Worm (Caenorhabditis elegans) whole organism, L1 larva: ENCODE measurements around the gene twk-48.

Source experiments
- F16B12.6 ChIP-seq: fragments of 150-350 bp; optimal IDR thresholded peaks from 2 replicates; lab custom pipeline; 2014; ENCODE audit warnings: missing biosample characterization, missing genetic modification characterization
- Y116A8C.19 ChIP-seq: sonication (generic microtip); optimal IDR thresholded peaks from 2 replicates; lab custom pipeline; 2016; ENCODE audit warnings: missing compliant biosample characterization, missing genetic modification characterization, borderline replicate concordance
- alr-1 ChIP-seq: fragments of 200-800 bp; sonication (Bioruptor generic); optimal IDR thresholded peaks from 2 replicates; lab custom pipeline; 2018; ENCODE audit warnings: borderline replicate concordance, mild to moderate bottlenecking, missing genetic modification characterization, missing compliant biosample characterization
- aly-2 ChIP-seq: fragments of 150-350 bp; optimal IDR thresholded peaks from 2 replicates; lab custom pipeline; 2014; ENCODE audit warnings: missing biosample characterization, missing genetic modification characterization
- ama-1 ChIP-seq: fragments of 150-350 bp; optimal IDR thresholded peaks from 2 replicates; lab custom pipeline; 2014
- blmp-1 ChIP-seq: fragments of 150-350 bp; optimal IDR thresholded peaks from 2 replicates; lab custom pipeline; 2014; ENCODE audit warnings: missing biosample characterization, missing genetic modification characterization
- ceh-90 ChIP-seq: sonication (generic microtip); optimal IDR thresholded peaks from 2 replicates; lab custom pipeline; 2016; ENCODE audit warnings: missing genetic modification characterization, missing compliant biosample characterization
- ces-1 ChIP-seq: fragments of 150-350 bp; optimal IDR thresholded peaks from 2 replicates; lab custom pipeline; 2014; ENCODE audit warnings: missing biosample characterization, missing genetic modification reagents, missing genetic modification characterization
- dpl-1 ChIP-seq, 3 experiments: fragments of 150-350 bp in 2 of 3; sonication (generic microtip) in 1 of 3; optimal IDR thresholded peaks; 2 replicates each; lab custom pipeline; 2014 to 2017; ENCODE audit warnings: missing biosample characterization in 3 of 3, missing genetic modification characterization in 3 of 3, missing genetic modification reagents in 3 of 3
- dsc-1 ChIP-seq: sonication (generic microtip); optimal IDR thresholded peaks from 2 replicates; lab custom pipeline; 2016; ENCODE audit warnings: mild to moderate bottlenecking, missing genetic modification characterization, missing compliant biosample characterization
- efl-1 ChIP-seq, 4 experiments: fragments of 150-350 bp; optimal IDR thresholded peaks in 3 of 4; peaks in 1 of 4; 1 replicate in 1 of 4; 2 replicates in 3 of 4; lab custom pipeline; 2014; ENCODE audit warnings: missing biosample characterization in 2 of 4, missing genetic modification characterization in 2 of 4, missing genetic modification reagents in 2 of 4
- efl-3 ChIP-seq: fragments of 200-800 bp; sonication (Bioruptor generic); optimal IDR thresholded peaks from 2 replicates; lab custom pipeline; 2018; ENCODE audit warnings: mild to moderate bottlenecking, missing genetic modification characterization, missing compliant biosample characterization
- elt-3 ChIP-seq, 6 experiments: fragments of 150-350 bp in 1 of 6; sonication (generic microtip); optimal IDR thresholded peaks; 2 replicates each; lab custom pipeline; 2017 to 2018; ENCODE audit warnings: missing biosample characterization in 6 of 6, missing genetic modification characterization in 6 of 6, inconsistent platforms in 1 of 6
- ets-5 ChIP-seq: fragments of 200-800 bp; sonication (Bioruptor generic); IDR thresholded peaks from 2 replicates; pipeline ENCODE4 v1.3.6; 2022; ENCODE audit warnings: missing genetic modification characterization, missing compliant biosample characterization
- fkh-10 ChIP-seq: sonication (generic microtip); optimal IDR thresholded peaks from 2 replicates; lab custom pipeline; 2017; ENCODE audit warnings: missing biosample characterization, missing genetic modification reagents, missing genetic modification characterization
- fkh-4 ChIP-seq: sonication (generic microtip); optimal IDR thresholded peaks from 2 replicates; lab custom pipeline; 2016; ENCODE audit warnings: missing compliant biosample characterization, missing genetic modification characterization, borderline replicate concordance
- hpl-2 ChIP-seq: fragments of 150-350 bp; optimal IDR thresholded peaks from 2 replicates; lab custom pipeline; 2014; ENCODE audit warnings: missing biosample characterization, missing genetic modification reagents, missing genetic modification characterization
- isw-1 ChIP-seq: fragments of 200-800 bp; sonication (Bioruptor generic); IDR thresholded peaks from 2 replicates; pipeline ENCODE4 v1.3.6; 2022; ENCODE audit warnings: missing genetic modification characterization, missing compliant biosample characterization
- lin-14 ChIP-seq: fragments of 200-800 bp; sonication (Bioruptor generic); optimal IDR thresholded peaks from 2 replicates; lab custom pipeline; 2018; ENCODE audit warnings: mild to moderate bottlenecking, missing genetic modification characterization, moderate library complexity, missing compliant biosample characterization
- lir-3 ChIP-seq: sonication (generic microtip); optimal IDR thresholded peaks from 2 replicates; lab custom pipeline; 2016; ENCODE audit warnings: mild to moderate bottlenecking, missing genetic modification characterization, moderate library complexity, missing compliant biosample characterization; ENCODE audit not compliant: poor library complexity
- lsy-2 ChIP-seq, 2 experiments: fragments of 150-350 bp; optimal IDR thresholded peaks; 2 replicates each; lab custom pipeline; 2014; ENCODE audit warnings: missing biosample characterization in 2 of 2, missing genetic modification characterization in 2 of 2
- nhr-20 ChIP-seq: sonication (generic microtip); optimal IDR thresholded peaks from 2 replicates; lab custom pipeline; 2016; ENCODE audit warnings: mild to moderate bottlenecking, missing genetic modification characterization, missing compliant biosample characterization
- nhr-237 ChIP-seq: fragments of 150-350 bp; optimal IDR thresholded peaks from 2 replicates; lab custom pipeline; 2014; ENCODE audit warnings: missing biosample characterization, missing genetic modification characterization
- nhr-47 ChIP-seq: sonication (generic microtip); optimal IDR thresholded peaks from 2 replicates; lab custom pipeline; 2016; ENCODE audit warnings: mild to moderate bottlenecking, missing genetic modification characterization, moderate library complexity, missing compliant biosample characterization
- nhr-76 ChIP-seq: sonication (generic microtip); optimal IDR thresholded peaks from 2 replicates; lab custom pipeline; 2017; ENCODE audit warnings: missing biosample characterization, missing genetic modification characterization
- nhr-85 ChIP-seq: sonication (generic microtip); peaks from one replicate; lab custom pipeline; 2016; ENCODE audit warnings: missing genetic modification characterization, inconsistent platforms, missing compliant biosample characterization
- nhr-90 ChIP-seq: sonication (generic microtip); optimal IDR thresholded peaks from 2 replicates; lab custom pipeline; 2016; ENCODE audit warnings: mild to moderate bottlenecking, missing genetic modification characterization, missing compliant biosample characterization; ENCODE audit not compliant: poor library complexity
- pax-3 ChIP-seq: fragments of 200-800 bp; sonication (Bioruptor generic); optimal IDR thresholded peaks from 2 replicates; lab custom pipeline; 2018; ENCODE audit warnings: mild to moderate bottlenecking, missing genetic modification characterization, moderate library complexity, missing compliant biosample characterization
- pqm-1 ChIP-seq: sonication (generic microtip); optimal IDR thresholded peaks from 3 replicates; lab custom pipeline; 2017; ENCODE audit warnings: missing biosample characterization, missing genetic modification characterization
- rnt-1 ChIP-seq: sonication (generic microtip); optimal IDR thresholded peaks from 2 replicates; lab custom pipeline; 2016; ENCODE audit warnings: mild to moderate bottlenecking, missing genetic modification characterization, moderate library complexity, missing compliant biosample characterization
- snu-23 ChIP-seq: sonication (generic microtip); optimal IDR thresholded peaks from 2 replicates; lab custom pipeline; 2016; ENCODE audit warnings: missing genetic modification characterization, missing compliant biosample characterization
- sox-4 ChIP-seq: sonication (generic microtip); optimal IDR thresholded peaks from 2 replicates; lab custom pipeline; 2016; ENCODE audit warnings: missing genetic modification characterization, missing compliant biosample characterization
- sptf-1 ChIP-seq: fragments of 150-350 bp; optimal IDR thresholded peaks from 2 replicates; lab custom pipeline; 2014; ENCODE audit warnings: missing biosample characterization, missing genetic modification characterization
- sup-37 ChIP-seq: fragments of 200-800 bp; sonication (Bioruptor generic); optimal IDR thresholded peaks from 2 replicates; lab custom pipeline; 2018; ENCODE audit warnings: mild to moderate bottlenecking, missing genetic modification characterization, missing compliant biosample characterization
- swsn-7 ChIP-seq: sonication (generic microtip); optimal IDR thresholded peaks from 2 replicates; lab custom pipeline; 2016; ENCODE audit warnings: missing genetic modification characterization, missing compliant biosample characterization
- tbx-2 ChIP-seq: sonication (generic microtip); optimal IDR thresholded peaks from 2 replicates; lab custom pipeline; 2016; ENCODE audit warnings: missing genetic modification characterization, missing compliant biosample characterization
- unc-130 ChIP-seq: fragments of 150-350 bp; optimal IDR thresholded peaks from 2 replicates; lab custom pipeline; 2017; ENCODE audit warnings: missing biosample characterization, missing genetic modification characterization, inconsistent platforms
- unc-30 ChIP-seq: sonication (generic microtip); optimal IDR thresholded peaks from 2 replicates; lab custom pipeline; 2017; ENCODE audit warnings: missing biosample characterization, missing genetic modification characterization
- unc-86 ChIP-seq: sonication (generic microtip); optimal IDR thresholded peaks from 2 replicates; lab custom pipeline; 2016; ENCODE audit warnings: missing genetic modification characterization, missing compliant biosample characterization
- unc-98 ChIP-seq: fragments of 200-800 bp; sonication (Bioruptor generic); IDR thresholded peaks from 2 replicates; pipeline ENCODE4 v1.3.6; 2022; ENCODE audit warnings: missing genetic modification characterization, missing compliant biosample characterization
- ztf-11 ChIP-seq, 2 experiments: sonication (generic microtip); optimal IDR thresholded peaks; 2 replicates each; lab custom pipeline; 2016 to 2017; ENCODE audit warnings: missing genetic modification characterization in 2 of 2, missing biosample characterization in 1 of 2, missing compliant biosample characterization in 1 of 2

Gene twk-48

ce11 chrIII:9861470-9862342, 1.2 kb downstream of the twk-48 start (continued):
- TF ChIP-seq unc-130 (tag; lab: Kevin White, UChicago), result peak; percentile 45
- TF ChIP-seq tbx-2 (tag; lab: Kevin White, UChicago), result peak; percentile 43
- peak; percentile 63 for TF ChIP-seq nhr-90 (tag; lab: Kevin White, UChicago)
- TF ChIP-seq rnt-1, result peak; percentile 79
- peak; percentile 59 for TF ChIP-seq snu-23
- no peak for TF ChIP-seq isw-1
- TF ChIP-seq lir-3 (tag; lab: Kevin White, UChicago), result peak; percentile 48
- peak; percentile 49 for TF ChIP-seq aly-2 (tag; lab: Kevin White, UChicago)
- TF ChIP-seq nhr-20, result peak; percentile 53
- peak; percentile 23 to 47 (median 36) for TF ChIP-seq dpl-1 (GFP tag; optimal IDR thresholded peaks at IDR 0.05; lab: Kevin White, UChicago)
- TF ChIP-seq ama-1 (lab: Kevin White, UChicago), result no peak
- peak; percentile 61 for TF ChIP-seq swsn-7 (tag; lab: Kevin White, UChicago)
- peak; percentile 76 for TF ChIP-seq nhr-85
- TF ChIP-seq hpl-2 (GFP tag; lab: Kevin White, UChicago), result no peak

DNA sequence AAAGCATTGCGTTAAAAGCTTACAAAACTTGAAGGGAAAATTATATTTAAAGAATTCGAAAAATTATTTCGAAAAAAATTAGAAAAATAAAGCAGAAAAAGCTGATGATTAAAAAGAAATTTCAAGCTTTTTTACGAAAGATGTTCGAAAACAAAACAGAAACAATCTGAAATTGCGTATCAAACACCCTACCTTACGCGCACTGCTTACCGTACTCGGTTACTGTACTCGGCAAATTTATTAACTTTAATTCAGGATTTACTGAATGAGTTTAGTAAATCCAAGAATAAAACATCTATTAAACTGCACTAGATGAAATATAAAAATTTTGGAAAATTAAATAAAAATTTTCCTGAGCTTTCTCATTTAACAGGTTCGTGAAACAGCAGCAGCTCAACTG, 1.9 kb downstream of the twk-48 start:
- TF ChIP-seq ama-1 (lab: Kevin White, UChicago) (no peak), lsy-2 (tag; optimal IDR thresholded peaks at IDR 0.05; lab: Kevin White, UChicago) (peak in 1 of 2 experiments; percentile 85)
- TF ChIP-seq, all 84 proteins: peak for 1

DNA sequence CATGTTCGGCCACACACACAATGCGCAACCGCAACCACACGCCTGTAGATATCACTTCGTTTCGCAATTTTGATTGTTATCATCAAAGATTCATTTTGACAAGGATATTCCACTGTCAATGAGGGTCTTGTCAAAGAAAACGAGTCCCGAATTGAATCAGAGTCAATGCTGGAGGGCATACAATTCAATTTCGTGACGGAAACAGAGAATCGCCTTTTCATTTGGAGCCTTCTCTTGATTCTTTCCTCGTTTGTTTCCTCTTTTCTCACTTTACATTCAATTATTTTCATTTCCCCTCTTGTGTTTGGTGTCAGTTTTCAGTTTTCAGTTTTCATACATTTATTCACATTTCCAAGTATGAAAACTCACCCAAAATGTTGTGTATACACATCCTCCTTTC, 6.8 kb downstream of the twk-48 start:
- no peak for TF ChIP-seq ets-5 (GFP tag; lab: Robert Waterston, UW)
- TF ChIP-seq nhr-85, result peak; percentile 48
- TF ChIP-seq unc-30 (tag; lab: Kevin White, UChicago), result no peak
- peak; percentile 19 for TF ChIP-seq blmp-1
- TF ChIP-seq lin-14 (GFP tag; lab: Kevin White, UChicago), result peak; percentile 33
- TF ChIP-seq ceh-90 (tag; lab: Kevin White, UChicago), result no peak
- peak; percentile 16 for TF ChIP-seq ces-1 (GFP tag; lab: Kevin White, UChicago)
- peak; percentile 80 for TF ChIP-seq fkh-10 (GFP tag; lab: Kevin White, UChicago)
- no peak for TF ChIP-seq sup-37 (GFP tag; lab: Kevin White, UChicago)
- TF ChIP-seq, all 84 proteins: peak for 5

DNA sequence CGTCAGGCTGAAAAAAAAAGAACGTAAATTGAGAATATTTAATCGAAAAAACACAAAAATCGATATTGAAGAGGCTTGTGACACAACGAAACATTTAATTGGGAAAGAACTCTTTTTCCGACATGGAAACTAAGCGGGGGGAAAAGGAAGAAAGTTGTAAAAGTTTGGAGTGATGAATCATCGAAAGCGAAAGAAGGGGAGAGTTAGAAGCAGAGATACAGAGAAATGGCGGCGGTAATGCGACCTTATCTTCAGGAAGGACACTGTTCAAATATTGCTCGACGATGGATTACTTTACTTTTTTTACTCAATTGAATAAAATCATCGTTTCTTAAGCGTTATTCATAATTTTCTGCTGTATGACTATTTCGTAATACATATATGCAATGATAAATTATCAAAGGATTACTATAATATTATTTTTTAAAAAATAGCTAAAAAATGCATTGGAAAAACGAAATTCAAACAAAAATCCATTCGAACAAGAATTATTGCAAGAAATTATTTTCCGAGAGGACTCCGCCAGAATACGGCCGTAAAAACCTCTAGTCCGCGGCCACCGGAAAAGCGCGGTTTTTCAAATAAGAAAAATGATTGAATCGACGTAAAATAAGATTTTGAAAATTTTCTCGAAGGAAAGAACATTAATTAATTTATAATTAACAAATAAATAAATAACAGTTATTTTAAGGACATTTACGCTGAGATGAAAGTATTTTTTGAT, 7.4 kb downstream of the twk-48 start, which contains the start of gene dhhc-4:
Gene dhhc-4 (minus strand): TSS at position 13 of the 724 bp plus-strand sequence.
- peak; percentile 95 for TF ChIP-seq pax-3
- peak; percentile 88 to 94 for TF ChIP-seq efl-1 (optimal IDR thresholded peaks at IDR 0.05; lab: Kevin White, UChicago)
- peak; percentile 93 to 99 for TF ChIP-seq efl-1 (GFP tag; optimal IDR thresholded peaks at IDR 0.05 in 1 of 2; lab: Kevin White, UChicago)
- peak; percentile 88 for TF ChIP-seq unc-98
- peak; percentile 95 for TF ChIP-seq nhr-47 (tag; lab: Kevin White, UChicago)
- peak; percentile 85 for TF ChIP-seq nhr-20
- peak; percentile 99 for TF ChIP-seq rnt-1
- no peak for TF ChIP-seq elt-3 (tag; optimal IDR thresholded peaks at IDR 0.05; lab: Kevin White, UChicago)
- TF ChIP-seq nhr-90 (tag; lab: Kevin White, UChicago), result peak; percentile 96
- TF ChIP-seq dsc-1 (tag; lab: Kevin White, UChicago), result peak; percentile 94
- no peak for TF ChIP-seq hpl-2 (GFP tag; lab: Kevin White, UChicago)
- peak in 1 of 2 experiments; percentile 96 for TF ChIP-seq ztf-11 (tag; optimal IDR thresholded peaks at IDR 0.05; lab: Kevin White, UChicago)
- TF ChIP-seq lin-14 (GFP tag; lab: Kevin White, UChicago), result peak; percentile 84
- TF ChIP-seq pqm-1, result no peak
- peak; percentile 89 for TF ChIP-seq swsn-7 (tag; lab: Kevin White, UChicago)
- no peak for TF ChIP-seq ces-1 (GFP tag; lab: Kevin White, UChicago)
- TF ChIP-seq nhr-237 (tag; lab: Kevin White, UChicago), result no peak
- TF ChIP-seq alr-1 (tag; lab: Kevin White, UChicago), result no peak
- peak; percentile 97 for TF ChIP-seq fkh-4 (tag; lab: Kevin White, UChicago)
- TF ChIP-seq efl-3, result peak; percentile 80
- TF ChIP-seq F16B12.6, result peak; percentile 0
- peak; percentile 89 for TF ChIP-seq blmp-1
- TF ChIP-seq sox-4 (tag; lab: Kevin White, UChicago), result peak; percentile 91
- TF ChIP-seq ceh-90 (tag; lab: Kevin White, UChicago), result peak; percentile 97
- no peak for TF ChIP-seq nhr-76 (tag; lab: Kevin White, UChicago)
- TF ChIP-seq unc-86, result peak; percentile 83
- TF ChIP-seq Y116A8C.19 (tag; lab: Kevin White, UChicago), result peak; percentile 73
- TF ChIP-seq snu-23, result peak; percentile 77
- no peak for TF ChIP-seq sptf-1 (tag; lab: Kevin White, UChicago)
